Worm (Caenorhabditis elegans): ENCODE measurements around the gene T04A11.1.
A peak's percentile ranks its signal among the peaks of the same experiment; 100 is the strongest.

Gene T04A11.1

ce11 chrIV:12435442-12435841, 41.4 kb downstream of the T04A11.1 start, which contains the start of gene irg-4:
Gene irg-4 (plus strand): TSS chrIV:12435833.
- TF ChIP-seq gmeb-2 (tag; optimal IDR thresholded peaks at IDR 0.05) (no peak), elt-2 (tag; optimal IDR thresholded peaks at IDR 0.05) (peak; percentile 77)

ce11 chrIV:12432340-12432739, 44.5 kb downstream of the T04A11.1 start, which contains the start of gene clec-184:
Gene clec-184 (plus strand): TSS chrIV:12432640.
- TF ChIP-seq tbx-7 (tag; optimal IDR thresholded peaks at IDR 0.05) (no peak), dmd-4 (tag; optimal IDR thresholded peaks at IDR 0.05; ENCODE audit: borderline replicate concordance) (no peak), ceh-34 (tag; optimal IDR thresholded peaks at IDR 0.05) (no peak), odd-2 (tag; optimal IDR thresholded peaks at IDR 0.05) (no peak), hlh-30 (tag; optimal IDR thresholded peaks at IDR 0.05; ENCODE audit: insufficient read depth) (no peak), madf-2 (tag; optimal IDR thresholded peaks at IDR 0.05) (no peak), lin-11 (tag; optimal IDR thresholded peaks at IDR 0.05) (no peak), K09A11.1 (tag; optimal IDR thresholded peaks at IDR 0.05; ENCODE audit: insufficient read depth) (no peak), pha-4 (tag; optimal IDR thresholded peaks at IDR 0.05) (no peak), fkh-6 (tag; optimal IDR thresholded peaks at IDR 0.05) (no peak), nhr-232 (tag; optimal IDR thresholded peaks at IDR 0.05) (no peak)

- no peak for TF ChIP-seq sox-4 (tag; optimal IDR thresholded peaks at IDR 0.05)
- TF ChIP-seq ceh-18 (tag; optimal IDR thresholded peaks at IDR 0.05), result no peak
- no peak for TF ChIP-seq ceh-45 (GFP tag; IDR thresholded peaks at IDR 0.05)
- no peak for TF ChIP-seq pros-1 (tag; optimal IDR thresholded peaks at IDR 0.05)
- TF ChIP-seq ama-1 (optimal IDR thresholded peaks at IDR 0.05), result no peak
- TF ChIP-seq rnt-1 (tag; optimal IDR thresholded peaks at IDR 0.05), result no peak
- no peak for TF ChIP-seq C38D4.7 (GFP tag; optimal IDR thresholded peaks at IDR 0.05)
- TF ChIP-seq ref-2 (tag; optimal IDR thresholded peaks at IDR 0.05), result no peak
- no peak for TF ChIP-seq ceh-9 (tag; optimal IDR thresholded peaks at IDR 0.05)
- TF ChIP-seq sox-2 (GFP tag; IDR thresholded peaks at IDR 0.05), result no peak
- TF ChIP-seq hlh-6 (tag; optimal IDR thresholded peaks at IDR 0.05), result no peak
- no peak for TF ChIP-seq Y22D7AL.16 (tag; optimal IDR thresholded peaks at IDR 0.05)
- no peak for TF ChIP-seq unc-55 (GFP tag; optimal IDR thresholded peaks at IDR 0.05)
- TF ChIP-seq fkh-6 (tag; optimal IDR thresholded peaks at IDR 0.05), result no peak
- no peak for TF ChIP-seq ceh-2 (tag; optimal IDR thresholded peaks at IDR 0.05)
- TF ChIP-seq dmd-4 (tag; optimal IDR thresholded peaks at IDR 0.05; ENCODE audit: borderline replicate concordance), result no peak
- no peak for TF ChIP-seq ceh-14 (tag; optimal IDR thresholded peaks at IDR 0.05)
These were observed 45.1 kb downstream of the T04A11.1 start for ce11 chrIV:12431755-12432154.

- no peak for TF ChIP-seq ceh-9 (tag; optimal IDR thresholded peaks at IDR 0.05)
- TF ChIP-seq pat-9 (tag; optimal IDR thresholded peaks at IDR 0.05), result no peak
- no peak for TF ChIP-seq eyg-1 (tag; optimal IDR thresholded peaks at IDR 0.05)
- no peak for TF ChIP-seq nhr-232 (tag; optimal IDR thresholded peaks at IDR 0.05)
- TF ChIP-seq F13H6.1 (tag; optimal IDR thresholded peaks at IDR 0.05), result no peak
- no peak for TF ChIP-seq ceh-31 (tag; optimal IDR thresholded peaks at IDR 0.05)
- no peak for TF ChIP-seq pros-1 (tag; optimal IDR thresholded peaks at IDR 0.05)
- no peak for TF ChIP-seq fkh-10 (GFP tag; optimal IDR thresholded peaks at IDR 0.05)
- TF ChIP-seq syd-9 (tag; optimal IDR thresholded peaks at IDR 0.05), result no peak
- no peak for TF ChIP-seq unc-42 (tag; optimal IDR thresholded peaks at IDR 0.05)
- TF ChIP-seq fax-1 (tag; optimal IDR thresholded peaks at IDR 0.05), result no peak
- TF ChIP-seq pha-2 (tag; optimal IDR thresholded peaks at IDR 0.05), result no peak
- TF ChIP-seq pax-1 (tag; optimal IDR thresholded peaks at IDR 0.05), result no peak
- TF ChIP-seq ama-1 (optimal IDR thresholded peaks at IDR 0.05), result no peak
- no peak for TF ChIP-seq unc-86 (tag; optimal IDR thresholded peaks at IDR 0.05)
These were observed 47.3 kb downstream of the T04A11.1 start for ce11 chrIV:12429504-12429903.
